Fruit fly (Drosophila melanogaster) whole organism, embryonic: ENCODE results near the gene Usp8.

Source experiments
- Antp ChIP-seq: fragments of 200-800 bp; sonication (Bioruptor generic); optimal IDR thresholded peaks from 3 replicates; lab custom pipeline; 2016; ENCODE audit warnings: missing biosample characterization, missing genetic modification characterization
- Asciz ChIP-seq: fragments of 200-800 bp; sonication (Bioruptor generic); optimal IDR thresholded peaks from 2 replicates; lab custom pipeline; 2017; ENCODE audit warnings: missing biosample characterization, mild to moderate bottlenecking, missing genetic modification characterization, missing genetic modification reagents
- Bgb ChIP-seq: fragments of 200-800 bp; sonication (Bioruptor generic); IDR thresholded peaks from 2 replicates; pipeline ENCODE4 v1.3.6; 2022; ENCODE audit warnings: missing biosample characterization, missing genetic modification characterization; ENCODE audit not compliant: partially characterized antibody
- CG1024 ChIP-seq: fragments of 200-800 bp; sonication (Bioruptor generic); IDR thresholded peaks from 2 replicates; pipeline ENCODE4 v1.3.6; 2022; ENCODE audit warnings: missing biosample characterization, missing genetic modification characterization
- CG10366 ChIP-seq: fragments of 200-800 bp; sonication (Bioruptor generic); IDR thresholded peaks from 2 replicates; pipeline ENCODE4 v1.3.6; 2022; ENCODE audit warnings: missing biosample characterization, missing genetic modification characterization
- CG11398 ChIP-seq: fragments of 200-800 bp; sonication (Bioruptor generic); optimal IDR thresholded peaks from 2 replicates; lab custom pipeline; 2016; ENCODE audit warnings: missing biosample characterization, missing genetic modification characterization
- CG11456 ChIP-seq: fragments of 200-800 bp; sonication (Bioruptor generic); IDR thresholded peaks from 3 replicates; pipeline ENCODE4 v1.3.6; 2022; ENCODE audit warnings: missing biosample characterization, missing genetic modification characterization
- CG12155 ChIP-seq: fragments of 200-800 bp; sonication (Bioruptor generic); optimal IDR thresholded peaks from 3 replicates; lab custom pipeline; 2016; ENCODE audit warnings: missing biosample characterization, missing genetic modification characterization
- CG12299 ChIP-seq: fragments of 200-800 bp; sonication (Bioruptor generic); optimal IDR thresholded peaks from 2 replicates; lab custom pipeline; 2018; ENCODE audit warnings: missing biosample characterization, mild to moderate bottlenecking, missing genetic modification characterization
- CG13424 ChIP-seq: fragments of 200-800 bp; sonication (Bioruptor generic); optimal IDR thresholded peaks from 2 replicates; lab custom pipeline; 2019; ENCODE audit warnings: missing biosample characterization, mild to moderate bottlenecking, missing genetic modification characterization, moderate library complexity
- CG14050 ChIP-seq: fragments of 200-800 bp; sonication (Bioruptor generic); IDR thresholded peaks from 3 replicates; pipeline ENCODE4 v1.3.6; 2022; ENCODE audit warnings: missing biosample characterization, missing genetic modification characterization
- CG15269 ChIP-seq: fragments of 200-800 bp; sonication (Bioruptor generic); optimal IDR thresholded peaks from 2 replicates; lab custom pipeline; 2018; ENCODE audit warnings: missing biosample characterization, mild to moderate bottlenecking, missing genetic modification characterization, moderate library complexity
- CG15514 ChIP-seq: fragments of 200-800 bp; sonication (Bioruptor generic); optimal IDR thresholded peaks from 3 replicates; lab custom pipeline; 2017; ENCODE audit warnings: missing biosample characterization, missing genetic modification characterization, mild to moderate bottlenecking, moderate library complexity, missing genetic modification reagents
- CG17829 ChIP-seq: fragments of 200-800 bp; optimal IDR thresholded peaks from 2 replicates; lab custom pipeline; 2019; ENCODE audit warnings: missing biosample characterization, mild to moderate bottlenecking, missing genetic modification characterization, moderate library complexity
- CG18764 ChIP-seq: fragments of 200-800 bp; sonication (Bioruptor generic); optimal IDR thresholded peaks from 3 replicates; lab custom pipeline; 2016; ENCODE audit warnings: missing biosample characterization, missing genetic modification characterization
- CG30431 ChIP-seq: fragments of 200-800 bp; sonication (Bioruptor generic); optimal IDR thresholded peaks from 2 replicates; lab custom pipeline; 2017; ENCODE audit warnings: missing biosample characterization, missing genetic modification characterization
- CG4730 ChIP-seq: fragments of 200-800 bp; sonication (Bioruptor generic); IDR thresholded peaks from 2 replicates; pipeline ENCODE4 v1.3.6; 2022; ENCODE audit warnings: missing biosample characterization, missing genetic modification characterization
- CG5180 ChIP-seq: fragments of 200-800 bp; sonication (Bioruptor generic); optimal IDR thresholded peaks from 3 replicates; lab custom pipeline; 2017; ENCODE audit warnings: missing biosample characterization, missing genetic modification characterization, mild to moderate bottlenecking, moderate library complexity, missing genetic modification reagents
- CG6765 ChIP-seq: fragments of 200-800 bp; sonication (Bioruptor generic); optimal IDR thresholded peaks from 3 replicates; lab custom pipeline; 2017; ENCODE audit warnings: missing biosample characterization, mild to moderate bottlenecking, missing genetic modification characterization
- CG8478 ChIP-seq: fragments of >200 bp; optimal IDR thresholded peaks from 2 replicates; lab custom pipeline; 2018
- CrebB ChIP-seq: fragments of 200-800 bp; sonication (Bioruptor generic); optimal IDR thresholded peaks from 3 replicates; lab custom pipeline; 2018; ENCODE audit warnings: missing biosample characterization, mild to moderate bottlenecking, missing genetic modification characterization
- Drgx ChIP-seq: fragments of 200-800 bp; sonication (Bioruptor generic); IDR thresholded peaks from 2 replicates; pipeline ENCODE4 v1.3.6; 2022; ENCODE audit warnings: missing biosample characterization, missing genetic modification characterization
- E2f1 ChIP-seq: fragments of 200-800 bp; sonication (Bioruptor generic); IDR thresholded peaks from 2 replicates; pipeline ENCODE4 v1.3.6; 2022; ENCODE audit warnings: missing biosample characterization, missing genetic modification characterization
- Eip74EF ChIP-seq, 2 experiments: fragments of 200-800 bp in 1 of 2; fragments of >200 bp in 1 of 2; sonication (Bioruptor generic) in 1 of 2; optimal IDR thresholded peaks; 2 replicates each; lab custom pipeline; 2017 to 2019; ENCODE audit warnings: missing biosample characterization in 2 of 2, missing genetic modification characterization in 2 of 2, mild to moderate bottlenecking in 1 of 2, moderate library complexity in 1 of 2
- GATAe ChIP-seq: fragments of 200-800 bp; sonication (Bioruptor generic); conservative IDR thresholded peaks from 2 replicates; pipeline ENCODE4 v1.3.6; 2022; ENCODE audit warnings: missing biosample characterization, missing genetic modification characterization
- HLH4C ChIP-seq: fragments of 200-800 bp; sonication (Bioruptor generic); IDR thresholded peaks from 3 replicates; pipeline ENCODE4 v1.3.6; 2022; ENCODE audit warnings: missing biosample characterization, missing genetic modification characterization; ENCODE audit not compliant: partially characterized antibody
- HLHmδ ChIP-seq: fragments of 200-800 bp; sonication (Bioruptor generic); optimal IDR thresholded peaks from 2 replicates; lab custom pipeline; 2018; ENCODE audit warnings: missing biosample characterization, mild to moderate bottlenecking, missing genetic modification characterization, moderate library complexity
- HmgD ChIP-seq: fragments of 200-800 bp; sonication (Bioruptor generic); optimal IDR thresholded peaks from 3 replicates; lab custom pipeline; 2016; ENCODE audit warnings: missing biosample characterization, missing genetic modification characterization
- NK7.1 ChIP-seq: fragments of 200-800 bp; sonication (Bioruptor generic); optimal IDR thresholded peaks from 3 replicates; lab custom pipeline; 2016; ENCODE audit warnings: missing biosample characterization, missing genetic modification characterization
- Oaz ChIP-seq: fragments of 200-800 bp; sonication (Bioruptor generic); IDR thresholded peaks from 2 replicates; pipeline ENCODE4 v1.3.6; 2022; ENCODE audit warnings: missing biosample characterization, missing genetic modification characterization
- Scr ChIP-seq: fragments of 200-800 bp; sonication (Bioruptor generic); IDR thresholded peaks from 2 replicates; pipeline ENCODE4 v1.3.6; 2022; ENCODE audit warnings: missing biosample characterization, missing genetic modification characterization; ENCODE audit not compliant: partially characterized antibody
- Tbp ChIP-seq: fragments of >200 bp; optimal IDR thresholded peaks from 2 replicates; lab custom pipeline; 2018; ENCODE audit warnings: missing biosample characterization, missing genetic modification characterization
- abd-A ChIP-seq: fragments of 200-800 bp; sonication (Bioruptor generic); optimal IDR thresholded peaks from 3 replicates; lab custom pipeline; 2019; ENCODE audit warnings: missing biosample characterization, mild to moderate bottlenecking, missing genetic modification characterization, moderate library complexity
- aop ChIP-seq: fragments of 200-800 bp; sonication (Bioruptor generic); IDR thresholded peaks from 2 replicates; pipeline ENCODE4 v1.3.6; 2022; ENCODE audit warnings: missing biosample characterization, missing genetic modification characterization
- bab2 ChIP-seq: fragments of 200-800 bp; sonication (Bioruptor generic); optimal IDR thresholded peaks from 2 replicates; lab custom pipeline; 2016; ENCODE audit warnings: missing biosample characterization, missing genetic modification characterization
- fd102C ChIP-seq: fragments of 200-800 bp; sonication (Bioruptor generic); optimal IDR thresholded peaks from 2 replicates; lab custom pipeline; 2018; ENCODE audit warnings: missing biosample characterization, mild to moderate bottlenecking, missing genetic modification characterization, moderate library complexity
- fd64A ChIP-seq: fragments of 200-800 bp; sonication (Bioruptor generic); optimal IDR thresholded peaks from 3 replicates; lab custom pipeline; 2018; ENCODE audit warnings: missing biosample characterization, mild to moderate bottlenecking, missing genetic modification characterization
- fru ChIP-seq: fragments of >200 bp; optimal IDR thresholded peaks from 2 replicates; lab custom pipeline; 2017
- ken ChIP-seq: fragments of 200-800 bp; sonication (Bioruptor generic); IDR thresholded peaks from 3 replicates; pipeline ENCODE4 v1.3.6; 2022; ENCODE audit warnings: missing biosample characterization, missing genetic modification characterization
- lbe ChIP-seq: fragments of 200-800 bp; sonication (Bioruptor generic); optimal IDR thresholded peaks from 2 replicates; lab custom pipeline; 2016; ENCODE audit warnings: missing biosample characterization, mild to moderate bottlenecking, missing genetic modification characterization
- pb ChIP-seq: fragments of 200-800 bp; sonication (Bioruptor generic); optimal IDR thresholded peaks from 3 replicates; lab custom pipeline; 2016; ENCODE audit warnings: missing biosample characterization, missing genetic modification characterization
- pnt ChIP-seq: fragments of 200-800 bp; sonication (Bioruptor generic); optimal IDR thresholded peaks from 3 replicates; lab custom pipeline; 2016; ENCODE audit warnings: missing biosample characterization, missing genetic modification characterization
- pros ChIP-seq: fragments of 200-800 bp; sonication (Bioruptor generic); optimal IDR thresholded peaks from 3 replicates; lab custom pipeline; 2019; ENCODE audit warnings: missing biosample characterization, mild to moderate bottlenecking, missing genetic modification characterization, moderate library complexity
- ranshi ChIP-seq: fragments of 200-800 bp; sonication (Bioruptor generic); IDR thresholded peaks from 2 replicates; pipeline ENCODE4 v1.3.6; 2022; ENCODE audit warnings: missing biosample characterization, missing genetic modification characterization
- salm ChIP-seq: fragments of 200-800 bp; sonication (Bioruptor generic); optimal IDR thresholded peaks from 2 replicates; lab custom pipeline; 2018; ENCODE audit warnings: missing biosample characterization, mild to moderate bottlenecking, missing genetic modification characterization
- so ChIP-seq: fragments of 200-800 bp; sonication (Bioruptor generic); IDR thresholded peaks from 3 replicates; pipeline ENCODE4 v1.3.6; 2022; ENCODE audit warnings: missing biosample characterization, missing genetic modification characterization
- vvl ChIP-seq: fragments of 200-800 bp; sonication (Bioruptor generic); IDR thresholded peaks from 2 replicates; pipeline ENCODE4 v1.3.6; 2022; ENCODE audit warnings: missing biosample characterization, missing genetic modification characterization
- wdn ChIP-seq: fragments of 200-800 bp; sonication (Bioruptor generic); IDR thresholded peaks from 2 replicates; pipeline ENCODE4 v1.3.6; 2022; ENCODE audit warnings: missing biosample characterization, missing genetic modification characterization
- z ChIP-seq: fragments of 200-800 bp; sonication (Bioruptor generic); IDR thresholded peaks from 3 replicates; pipeline ENCODE4 v1.3.6; 2022; ENCODE audit warnings: missing biosample characterization, missing genetic modification characterization
- zfh2 ChIP-seq: fragments of 200-800 bp; sonication (Bioruptor generic); optimal IDR thresholded peaks from 2 replicates; lab custom pipeline; 2016; ENCODE audit warnings: missing biosample characterization, missing genetic modification characterization

The Usp8 gene

dm6 chr3R:21151090-21151870 lies 17.2 kb downstream of the Usp8 start (continued):
- TF ChIP-seq Drgx = peak; percentile 58
- peak; percentile 32 for TF ChIP-seq CG6765 (GFP tag; lab: Kevin White, UChicago)
- TF ChIP-seq lbe (GFP tag; lab: Kevin White, UChicago) = no peak
- TF ChIP-seq CrebB (tag; lab: Kevin White, UChicago) = peak; percentile 4
- TF ChIP-seq Oaz (GFP tag; lab: Robert Waterston, UW) = no peak
- TF ChIP-seq CG1024 (GFP tag; lab: Robert Waterston, UW) = no peak
- TF ChIP-seq CG10366 (GFP tag; lab: Robert Waterston, UW) = peak; percentile 61
- no peak for TF ChIP-seq fru
- no peak for TF ChIP-seq aop
- TF ChIP-seq HLHmδ (GFP tag; lab: Kevin White, UChicago) = no peak
- TF ChIP-seq E2f1 (GFP tag; lab: Robert Waterston, UW) = no peak
- no peak for TF ChIP-seq pnt (GFP tag; lab: Kevin White, UChicago)
- TF ChIP-seq pb (GFP tag; lab: Kevin White, UChicago) = no peak
- no peak for TF ChIP-seq HmgD (GFP tag; lab: Kevin White, UChicago)
- TF ChIP-seq abd-A (tag; lab: Kevin White, UChicago) = no peak
- no peak for TF ChIP-seq Scr (GFP tag; lab: Robert Waterston, UW)
- no peak for TF ChIP-seq z
- TF ChIP-seq bab2 (GFP tag; lab: Kevin White, UChicago) = peak; percentile 68
- TF ChIP-seq Asciz (GFP tag; lab: Kevin White, UChicago) = peak; percentile 42
- TF ChIP-seq CG15514 = peak; percentile 46
- TF ChIP-seq CG15269 = peak; percentile 77
- TF ChIP-seq CG30431 (GFP tag; lab: Kevin White, UChicago) = no peak
- TF ChIP-seq CG12299 (tag; lab: Kevin White, UChicago) = peak; percentile 26
- no peak for TF ChIP-seq fd102C (GFP tag; lab: Kevin White, UChicago)
- no peak for TF ChIP-seq salm (tag; lab: Kevin White, UChicago)
- TF ChIP-seq so = 0 out of 3 replicates have a peak, but pooled peaks have one; percentile 52
- TF ChIP-seq CG4730 = 0 out of 2 replicates have a peak, but pooled peaks have one; percentile 36
- no peak for TF ChIP-seq GATAe
- TF ChIP-seq ken (GFP tag; lab: Robert Waterston, UW) = no peak
- no peak for TF ChIP-seq CG8478 (lab: Kevin White, UChicago)
- TF ChIP-seq Tbp (GFP tag; lab: Kevin White, UChicago) = no peak
- peak; percentile 16 for TF ChIP-seq NK7.1
- TF ChIP-seq ranshi (GFP tag; lab: Robert Waterston, UW) = peak; percentile 40; the same call in 1 of the 2 replicates
- no peak for TF ChIP-seq pros (GFP tag; lab: Kevin White, UChicago)
- peak in 1 of 2 experiments; percentile 34 for TF ChIP-seq Eip74EF (GFP tag; optimal IDR thresholded peaks at IDR 0.05; lab: Kevin White, UChicago)
- TF ChIP-seq Antp (GFP tag; lab: Kevin White, UChicago) = no peak
- no peak for TF ChIP-seq HLH4C
- peak; percentile 53 for TF ChIP-seq CG13424 (tag; lab: Kevin White, UChicago)
- no peak for TF ChIP-seq Bgb (GFP tag; lab: Robert Waterston, UW)
- no peak for TF ChIP-seq fd64A
- no peak for TF ChIP-seq CG5180
- no peak for TF ChIP-seq CG11398
- no peak for TF ChIP-seq CG11456
- TF ChIP-seq zfh2 = peak; percentile 7
- TF ChIP-seq wdn (GFP tag; lab: Robert Waterston, UW) = peak; percentile 53; the same call in 1 of the 2 replicates
- peak; percentile 56 for TF ChIP-seq CG12155 (GFP tag; lab: Kevin White, UChicago)
- peak; percentile 78 for TF ChIP-seq vvl (GFP tag; lab: Robert Waterston, UW)
- TF ChIP-seq CG17829 (tag; lab: Kevin White, UChicago) = peak; percentile 46
- no peak for TF ChIP-seq CG18764 (GFP tag; lab: Kevin White, UChicago)
- TF ChIP-seq CG14050 (GFP tag; lab: Robert Waterston, UW) = 0 out of 3 replicates have a peak, but pooled peaks have one; percentile 15
